Fruit fly (Drosophila melanogaster) whole organism, embryonic: ENCODE measurements around the gene CycG.

Experiments
- Ada2b ChIP-seq: fragments of 200-800 bp; sonication (Bioruptor generic); IDR thresholded peaks from 2 replicates; pipeline ENCODE4 v1.3.6; 2022; ENCODE audit warnings: missing biosample characterization, missing genetic modification characterization
- Antp ChIP-seq: fragments of 200-800 bp; sonication (Bioruptor generic); optimal IDR thresholded peaks from 3 replicates; lab custom pipeline; 2016; ENCODE audit warnings: missing biosample characterization, missing genetic modification characterization
- CG10321 ChIP-seq: fragments of 200-800 bp; sonication (Bioruptor generic); IDR thresholded peaks from 2 replicates; pipeline ENCODE4 v1.3.6; 2022; ENCODE audit warnings: missing biosample characterization, missing genetic modification characterization
- CG10366 ChIP-seq: fragments of 200-800 bp; sonication (Bioruptor generic); IDR thresholded peaks from 2 replicates; pipeline ENCODE4 v1.3.6; 2022; ENCODE audit warnings: missing biosample characterization, missing genetic modification characterization
- CG10979 ChIP-seq: fragments of 200-800 bp; sonication (Bioruptor generic); optimal IDR thresholded peaks from 2 replicates; lab custom pipeline; 2018; ENCODE audit warnings: missing biosample characterization, mild to moderate bottlenecking, missing genetic modification characterization, moderate library complexity
- CG11723 ChIP-seq: fragments of 200-800 bp; sonication (Bioruptor generic); optimal IDR thresholded peaks from 2 replicates; lab custom pipeline; 2017; ENCODE audit warnings: missing biosample characterization, mild to moderate bottlenecking, missing genetic modification characterization
- CG12155 ChIP-seq: fragments of 200-800 bp; sonication (Bioruptor generic); optimal IDR thresholded peaks from 3 replicates; lab custom pipeline; 2016; ENCODE audit warnings: missing biosample characterization, missing genetic modification characterization
- CG1233 ChIP-seq: fragments of 200-800 bp; sonication (Bioruptor generic); optimal IDR thresholded peaks from 4 replicates; lab custom pipeline; 2018; ENCODE audit warnings: missing biosample characterization, mild to moderate bottlenecking, missing genetic modification characterization
- CG12744 ChIP-seq: fragments of 200-800 bp; sonication (Bioruptor generic); optimal IDR thresholded peaks from 2 replicates; lab custom pipeline; 2016; ENCODE audit warnings: missing biosample characterization, missing genetic modification characterization
- CG13296 ChIP-seq: fragments of 200-800 bp; sonication (Bioruptor generic); optimal IDR thresholded peaks from 3 replicates; lab custom pipeline; 2018; ENCODE audit warnings: missing biosample characterization, mild to moderate bottlenecking, missing genetic modification characterization
- CG15514 ChIP-seq: fragments of 200-800 bp; sonication (Bioruptor generic); optimal IDR thresholded peaks from 3 replicates; lab custom pipeline; 2017; ENCODE audit warnings: missing biosample characterization, missing genetic modification characterization, mild to moderate bottlenecking, moderate library complexity, missing genetic modification reagents
- CG1602 ChIP-seq: fragments of 200-800 bp; sonication (Bioruptor generic); optimal IDR thresholded peaks from 3 replicates; lab custom pipeline; 2016; ENCODE audit warnings: missing biosample characterization, missing genetic modification characterization
- CG1603 ChIP-seq: fragments of 200-800 bp; sonication (Bioruptor generic); optimal IDR thresholded peaks from 2 replicates; lab custom pipeline; 2019; ENCODE audit warnings: missing biosample characterization, mild to moderate bottlenecking, missing genetic modification characterization, moderate library complexity
- CG1792 ChIP-seq: fragments of 200-800 bp; sonication (Bioruptor generic); optimal IDR thresholded peaks from 2 replicates; lab custom pipeline; 2016; ENCODE audit warnings: missing biosample characterization, missing genetic modification characterization
- CG18011 ChIP-seq: fragments of 200-800 bp; sonication (Bioruptor generic); optimal IDR thresholded peaks from 2 replicates; lab custom pipeline; 2017; ENCODE audit warnings: missing biosample characterization, missing genetic modification characterization, mild to moderate bottlenecking, moderate library complexity, missing genotype
- CG3847 ChIP-seq: fragments of 200-800 bp; sonication (Bioruptor generic); IDR thresholded peaks from 2 replicates; pipeline ENCODE4 v1.3.6; 2022; ENCODE audit warnings: missing biosample characterization, missing genetic modification characterization
- CG43689 ChIP-seq: fragments of 200-800 bp; sonication (Bioruptor generic); IDR thresholded peaks from 2 replicates; pipeline ENCODE4 v1.3.6; 2022; ENCODE audit warnings: missing biosample characterization, missing genetic modification characterization
- CG6175 ChIP-seq: fragments of 200-800 bp; sonication (Bioruptor generic); IDR thresholded peaks from 3 replicates; pipeline ENCODE4 v1.3.6; 2022; ENCODE audit warnings: missing biosample characterization, missing genetic modification characterization
- CG7556 ChIP-seq: fragments of 200-800 bp; sonication (Bioruptor generic); optimal IDR thresholded peaks from 2 replicates; lab custom pipeline; 2017; ENCODE audit warnings: missing biosample characterization, mild to moderate bottlenecking, missing genetic modification characterization
- CG8765 ChIP-seq: fragments of 200-800 bp; sonication (Bioruptor generic); IDR thresholded peaks from 2 replicates; pipeline ENCODE4 v1.3.6; 2022; ENCODE audit warnings: missing biosample characterization, missing genetic modification characterization
- CG8924 ChIP-seq: fragments of 200-800 bp; optimal IDR thresholded peaks from 3 replicates; lab custom pipeline; 2019; ENCODE audit warnings: missing biosample characterization, mild to moderate bottlenecking, missing genetic modification characterization, moderate library complexity
- Camta ChIP-seq: fragments of 200-800 bp; sonication (Bioruptor generic); optimal IDR thresholded peaks from 2 replicates; lab custom pipeline; 2016; ENCODE audit warnings: missing biosample characterization, missing genetic modification characterization
- D19A ChIP-seq: fragments of 200-800 bp; optimal IDR thresholded peaks from 3 replicates; lab custom pipeline; 2019; ENCODE audit warnings: missing biosample characterization, mild to moderate bottlenecking, missing genetic modification characterization, moderate library complexity
- Dref ChIP-seq: fragments of 200-800 bp; sonication (Bioruptor generic); IDR thresholded peaks from 2 replicates; pipeline ENCODE4 v1.3.6; 2022; ENCODE audit warnings: missing biosample characterization, missing genetic modification characterization
- Ets97D ChIP-seq: fragments of 200-800 bp; sonication (Bioruptor generic); optimal IDR thresholded peaks from 3 replicates; lab custom pipeline; 2016; ENCODE audit warnings: missing biosample characterization, missing genetic modification characterization
- Hr39 ChIP-seq: fragments of >200 bp; optimal IDR thresholded peaks from 2 replicates; lab custom pipeline; 2017
- Myb ChIP-seq: fragments of 200-800 bp; sonication (Bioruptor generic); optimal IDR thresholded peaks from 2 replicates; lab custom pipeline; 2016; ENCODE audit warnings: missing biosample characterization, missing genetic modification characterization
- NK7.1 ChIP-seq: fragments of 200-800 bp; sonication (Bioruptor generic); optimal IDR thresholded peaks from 3 replicates; lab custom pipeline; 2016; ENCODE audit warnings: missing biosample characterization, missing genetic modification characterization
- PHDP ChIP-seq: fragments of 200-800 bp; sonication (Bioruptor generic); optimal IDR thresholded peaks from 3 replicates; lab custom pipeline; 2018; ENCODE audit warnings: missing biosample characterization, mild to moderate bottlenecking, missing genetic modification characterization, moderate library complexity
- Ptx1 ChIP-seq: fragments of 200-800 bp; sonication (Bioruptor generic); IDR thresholded peaks from 2 replicates; pipeline ENCODE4 v1.3.6; 2022; ENCODE audit warnings: missing biosample characterization, missing genetic modification characterization
- Side ChIP-seq: fragments of 200-800 bp; sonication (Bioruptor generic); optimal IDR thresholded peaks from 2 replicates; lab custom pipeline; 2016; ENCODE audit warnings: missing biosample characterization, missing genetic modification characterization
- Sox100B ChIP-seq: fragments of 200-800 bp; sonication (Bioruptor generic); optimal IDR thresholded peaks from 3 replicates; lab custom pipeline; 2018; ENCODE audit warnings: missing biosample characterization, mild to moderate bottlenecking, missing genetic modification characterization
- Usf ChIP-seq: fragments of 200-800 bp; sonication (Bioruptor generic); optimal IDR thresholded peaks from 2 replicates; lab custom pipeline; 2017; ENCODE audit warnings: missing genotype, missing biosample characterization, missing genetic modification characterization
- Vsx1 ChIP-seq: fragments of 200-800 bp; sonication (Bioruptor generic); optimal IDR thresholded peaks from 2 replicates; lab custom pipeline; 2017; ENCODE audit warnings: missing biosample characterization, mild to moderate bottlenecking, missing genetic modification characterization, missing genetic modification reagents
- Xrp1 ChIP-seq: fragments of 200-800 bp; sonication (Bioruptor generic); IDR thresholded peaks from 2 replicates; pipeline ENCODE4 v1.3.6; 2022; ENCODE audit warnings: missing biosample characterization, missing genetic modification characterization
- al ChIP-seq: fragments of 200-800 bp; sonication (Bioruptor generic); IDR thresholded peaks from 2 replicates; pipeline ENCODE4 v1.3.6; 2022; ENCODE audit warnings: missing biosample characterization, missing genetic modification characterization
- cas ChIP-seq: fragments of 200-800 bp; sonication (Bioruptor generic); IDR thresholded peaks from 2 replicates; pipeline ENCODE4 v1.3.6; 2022; ENCODE audit warnings: missing biosample characterization, missing genetic modification characterization
- dimm ChIP-seq: fragments of 200-800 bp; sonication (Bioruptor generic); IDR thresholded peaks from 2 replicates; pipeline ENCODE4 v1.3.6; 2022; ENCODE audit warnings: missing biosample characterization, missing genetic modification characterization
- fd64A ChIP-seq: fragments of 200-800 bp; sonication (Bioruptor generic); optimal IDR thresholded peaks from 3 replicates; lab custom pipeline; 2018; ENCODE audit warnings: missing biosample characterization, mild to moderate bottlenecking, missing genetic modification characterization
- gce ChIP-seq: fragments of 200-800 bp; sonication (Bioruptor generic); IDR thresholded peaks from 3 replicates; pipeline ENCODE4 v1.3.6; 2022; ENCODE audit warnings: missing biosample characterization, missing genetic modification characterization
- grau ChIP-seq: fragments of 200-800 bp; optimal IDR thresholded peaks from 3 replicates; lab custom pipeline; 2019; ENCODE audit warnings: missing biosample characterization, mild to moderate bottlenecking, missing genetic modification characterization, moderate library complexity
- ham ChIP-seq: fragments of 200-800 bp; sonication (Bioruptor generic); IDR thresholded peaks from 2 replicates; pipeline ENCODE4 v1.3.6; 2022; ENCODE audit warnings: missing biosample characterization, missing genetic modification characterization
- nerfin-1 ChIP-seq: fragments of 200-800 bp; sonication (Bioruptor generic); optimal IDR thresholded peaks from 3 replicates; lab custom pipeline; 2019; ENCODE audit warnings: missing biosample characterization, mild to moderate bottlenecking, missing genetic modification characterization, moderate library complexity
- odd ChIP-seq: fragments of 200-800 bp; sonication (Bioruptor generic); optimal IDR thresholded peaks from 2 replicates; lab custom pipeline; 2017; ENCODE audit warnings: missing biosample characterization, mild to moderate bottlenecking, missing genetic modification characterization
- pb ChIP-seq: fragments of 200-800 bp; sonication (Bioruptor generic); optimal IDR thresholded peaks from 3 replicates; lab custom pipeline; 2016; ENCODE audit warnings: missing biosample characterization, missing genetic modification characterization
- psq ChIP-seq: fragments of 200-800 bp; sonication (Bioruptor generic); optimal IDR thresholded peaks from 2 replicates; lab custom pipeline; 2017; ENCODE audit warnings: missing biosample characterization, missing genetic modification characterization
- ro ChIP-seq: fragments of 200-800 bp; sonication (Bioruptor generic); IDR thresholded peaks from 2 replicates; pipeline ENCODE4 v1.3.6; 2022; ENCODE audit warnings: missing biosample characterization, missing genetic modification characterization
- schlank ChIP-seq: fragments of 200-800 bp; sonication (Bioruptor generic); optimal IDR thresholded peaks from 2 replicates; lab custom pipeline; 2018; ENCODE audit warnings: missing biosample characterization, mild to moderate bottlenecking, missing genetic modification characterization
- sens-2 ChIP-seq: fragments of 200-800 bp; sonication (Bioruptor generic); IDR thresholded peaks from 2 replicates; pipeline ENCODE4 v1.3.6; 2022; ENCODE audit warnings: missing biosample characterization, missing genetic modification characterization
- tll ChIP-seq, 2 experiments: fragments of 200-800 bp in 1 of 2; fragments of >200 bp in 1 of 2; sonication (Bioruptor generic) in 1 of 2; optimal IDR thresholded peaks; 2 replicates each; lab custom pipeline; 2017 to 2019; ENCODE audit warnings: missing biosample characterization in 2 of 2, missing genetic modification characterization in 2 of 2, mild to moderate bottlenecking in 1 of 2, moderate library complexity in 1 of 2
- vvl ChIP-seq: fragments of 200-800 bp; sonication (Bioruptor generic); IDR thresholded peaks from 2 replicates; pipeline ENCODE4 v1.3.6; 2022; ENCODE audit warnings: missing biosample characterization, missing genetic modification characterization
- wor ChIP-seq: fragments of 200-800 bp; sonication (Bioruptor generic); IDR thresholded peaks from 2 replicates; pipeline ENCODE4 v1.3.6; 2022; ENCODE audit warnings: missing biosample characterization, missing genetic modification characterization
- zfh1 ChIP-seq: fragments of 200-800 bp; sonication (Bioruptor generic); IDR thresholded peaks from 3 replicates; pipeline ENCODE4 v1.3.6; 2022; ENCODE audit warnings: missing biosample characterization, missing genetic modification characterization

Gene CycG

DNA sequence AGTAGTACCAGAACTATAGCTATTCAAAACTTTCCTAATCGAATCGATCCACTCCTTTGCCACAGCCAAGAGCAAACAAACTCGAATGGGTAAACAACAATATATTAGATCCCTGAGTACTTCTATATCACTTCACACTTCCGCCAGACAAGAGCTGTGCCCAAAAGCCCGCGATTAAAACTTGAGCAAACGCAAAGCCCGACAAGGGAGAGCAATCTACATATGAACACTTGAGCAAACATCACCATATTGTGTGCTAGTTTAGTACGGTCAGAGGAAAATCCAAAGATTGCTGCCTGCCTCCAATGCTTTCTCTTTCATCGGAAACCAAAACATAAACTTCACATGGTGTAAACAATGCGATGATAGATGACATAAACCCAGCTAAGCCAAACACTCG lies 8.8 kb downstream of the CycG start (continued):
- TF ChIP-seq CG12744 (GFP tag; lab: Kevin White, UChicago) (no peak), Vsx1 (GFP tag; lab: Kevin White, UChicago) (no peak), odd (GFP tag; lab: Kevin White, UChicago) (peak; percentile 36), Antp (GFP tag; lab: Kevin White, UChicago) (no peak), Ets97D (GFP tag; lab: Kevin White, UChicago) (no peak), CG7556 (GFP tag; lab: Kevin White, UChicago) (no peak), CG1602 (GFP tag; lab: Kevin White, UChicago) (no peak), psq (GFP tag; lab: Kevin White, UChicago) (no peak), Dref (no peak), CG11723 (GFP tag; lab: Kevin White, UChicago) (no peak), CG10321 (no peak), schlank (tag; lab: Kevin White, UChicago) (peak; percentile 42), Myb (no peak), al (GFP tag; lab: Robert Waterston, UW) (no peak), tll (GFP tag; optimal IDR thresholded peaks at IDR 0.05; lab: Kevin White, UChicago) (no peak), CG10366 (GFP tag; lab: Robert Waterston, UW) (no peak), sens-2 (GFP tag; lab: Robert Waterston, UW) (no peak), zfh1 (no peak), Camta (GFP tag; lab: Kevin White, UChicago) (no peak), CG1233 (GFP tag; lab: Kevin White, UChicago) (no peak), CG10979 (tag; lab: Kevin White, UChicago) (no peak), Usf (no peak), fd64A (GFP tag; lab: Kevin White, UChicago) (peak; percentile 57), CG18011 (GFP tag; lab: Kevin White, UChicago) (no peak), CG8765 (no peak), cas (no peak), CG6175 (GFP tag; lab: Robert Waterston, UW) (no peak), ham (GFP tag; lab: Robert Waterston, UW) (no peak), gce (GFP tag; lab: Robert Waterston, UW) (no peak), dimm (GFP tag; lab: Robert Waterston, UW) (no peak), wor (GFP tag; lab: Robert Waterston, UW) (no peak), grau (tag; lab: Kevin White, UChicago) (no peak), Hr39 (lab: Kevin White, UChicago) (no peak), CG8924 (tag; lab: Kevin White, UChicago) (no peak), CG1603 (tag; lab: Kevin White, UChicago) (no peak), CG15514 (GFP tag; lab: Kevin White, UChicago) (peak; percentile 17), PHDP (tag; lab: Kevin White, UChicago) (peak; percentile 52), Ada2b (GFP tag; lab: Robert Waterston, UW) (no peak), CG43689 (GFP tag; lab: Robert Waterston, UW) (no peak), Xrp1 (GFP tag; lab: Robert Waterston, UW) (0 out of 2 replicates have a peak, but pooled peaks have one; percentile 6), Side (GFP tag; lab: Kevin White, UChicago) (peak; percentile 33), CG3847 (GFP tag; lab: Robert Waterston, UW) (no peak), pb (GFP tag; lab: Kevin White, UChicago) (no peak), ro (GFP tag; lab: Robert Waterston, UW) (no peak), D19A (no peak), Sox100B (GFP tag; lab: Kevin White, UChicago) (peak; percentile 16), Ptx1 (GFP tag; lab: Robert Waterston, UW) (no peak), CG12155 (GFP tag; lab: Kevin White, UChicago) (no peak), nerfin-1 (peak; percentile 28), CG13296 (GFP tag; lab: Kevin White, UChicago) (peak; percentile 18), CG1792 (GFP tag; lab: Kevin White, UChicago) (peak; percentile 57), NK7.1 (no peak), vvl (GFP tag; lab: Robert Waterston, UW) (no peak)
